Worm (Caenorhabditis elegans) whole organism, L4 larva: Measurements from ENCODE around the gene T20B5.2.

Source experiments
- D1046.2 ChIP-seq: fragments of 200-800 bp; sonication (Bioruptor generic); IDR thresholded peaks from 2 replicates; pipeline ENCODE4 v1.3.6; 2022; ENCODE audit warnings: missing genetic modification characterization, missing compliant biosample characterization
- F10B5.3 ChIP-seq: sonication (generic microtip); optimal IDR thresholded peaks from 2 replicates; lab custom pipeline; 2016; ENCODE audit warnings: mild to moderate bottlenecking, missing genetic modification characterization, missing compliant biosample characterization
- T26A8.4 ChIP-seq: fragments of 200-800 bp; sonication (Bioruptor generic); IDR thresholded peaks from 2 replicates; pipeline ENCODE4 v1.3.6; 2022; ENCODE audit warnings: missing genetic modification characterization, missing compliant biosample characterization
- Y48G9A.11 ChIP-seq: fragments of 200-800 bp; sonication (Bioruptor generic); IDR thresholded peaks from 2 replicates; pipeline ENCODE4 v1.3.6; 2022; ENCODE audit warnings: missing genetic modification reagents, missing genetic modification characterization, missing compliant biosample characterization
- ZK337.2 ChIP-seq: fragments of 200-800 bp; sonication (Bioruptor generic); IDR thresholded peaks from 2 replicates; pipeline ENCODE4 v1.3.6; 2022; ENCODE audit warnings: missing genetic modification reagents, missing genetic modification characterization, missing compliant biosample characterization
- aha-1 ChIP-seq: fragments of 150-350 bp; peaks from one replicate; lab custom pipeline; 2014; ENCODE audit warnings: missing biosample characterization, missing genetic modification characterization
- ama-1 ChIP-seq: fragments of 150-350 bp; optimal IDR thresholded peaks from 2 replicates; lab custom pipeline; 2014; ENCODE audit warnings: inconsistent platforms, mixed read lengths
- ceh-62 ChIP-seq: sonication (generic microtip); optimal IDR thresholded peaks from 2 replicates; lab custom pipeline; 2017; ENCODE audit warnings: missing biosample characterization, missing genetic modification characterization
- ces-1 ChIP-seq: fragments of 150-350 bp; sonication (generic microtip); optimal IDR thresholded peaks from 4 replicates; lab custom pipeline; 2014; ENCODE audit warnings: missing biosample characterization, missing genetic modification reagents, missing genetic modification characterization
- daf-12 ChIP-seq: fragments of 150-350 bp; optimal IDR thresholded peaks from 2 replicates; lab custom pipeline; 2014; ENCODE audit warnings: missing biosample characterization, missing genetic modification reagents, missing genetic modification characterization
- daf-16 ChIP-seq, 3 experiments: sonication (generic microtip); optimal IDR thresholded peaks; 2 replicates each; lab custom pipeline; 2016 to 2017; ENCODE audit warnings: missing genetic modification characterization in 3 of 3, missing genetic modification reagents in 3 of 3, mild to moderate bottlenecking in 2 of 3, missing compliant biosample characterization in 2 of 3, missing biosample characterization in 1 of 3, moderate library complexity in 1 of 3
- daf-19 ChIP-seq: fragments of 200-800 bp; sonication (Bioruptor generic); conservative IDR thresholded peaks from 2 replicates; pipeline ENCODE4 v1.3.6; 2022; ENCODE audit warnings: missing genetic modification characterization, missing compliant biosample characterization
- dmd-9 ChIP-seq: fragments of 200-800 bp; sonication (Bioruptor generic); IDR thresholded peaks from 2 replicates; pipeline ENCODE4 v1.3.6; 2022; ENCODE audit warnings: missing genetic modification reagents, missing genetic modification characterization, missing compliant biosample characterization
- duxl-1 ChIP-seq: sonication (generic microtip); optimal IDR thresholded peaks from 2 replicates; lab custom pipeline; 2016; ENCODE audit warnings: mild to moderate bottlenecking, missing genetic modification characterization, moderate library complexity, missing compliant biosample characterization; ENCODE audit not compliant: poor library complexity
- egl-43 ChIP-seq: fragments of 200-800 bp; sonication (Bioruptor generic); IDR thresholded peaks from 2 replicates; pipeline ENCODE4 v1.3.6; 2022; ENCODE audit warnings: missing genetic modification reagents, missing genetic modification characterization, missing compliant biosample characterization
- fos-1 ChIP-seq: fragments of 150-350 bp; optimal IDR thresholded peaks from 2 replicates; lab custom pipeline; 2014; ENCODE audit warnings: missing biosample characterization, missing genetic modification characterization
- hlh-11 ChIP-seq: fragments of 200-800 bp; sonication (Bioruptor generic); optimal IDR thresholded peaks from 2 replicates; lab custom pipeline; 2018; ENCODE audit warnings: mild to moderate bottlenecking, missing genetic modification characterization, missing compliant biosample characterization
- hlh-30 ChIP-seq: sonication (generic microtip); optimal IDR thresholded peaks from 2 replicates; lab custom pipeline; 2017; ENCODE audit warnings: antibody characterized with exemption, mild to moderate bottlenecking, missing genetic modification characterization, missing compliant biosample characterization; ENCODE audit not compliant: insufficient read depth
- hmg-1.1 ChIP-seq: fragments of 200-800 bp; sonication (Bioruptor generic); IDR thresholded peaks from 2 replicates; pipeline ENCODE4 v1.3.6; 2022; ENCODE audit warnings: missing genetic modification reagents, missing genetic modification characterization, missing compliant biosample characterization
- lim-7 ChIP-seq: fragments of 200-800 bp; sonication (Bioruptor generic); IDR thresholded peaks from 2 replicates; pipeline ENCODE4 v1.3.6; 2022; ENCODE audit warnings: missing genetic modification characterization, missing compliant biosample characterization
- lin-39 ChIP-seq: fragments of 150-350 bp; optimal IDR thresholded peaks from 2 replicates; lab custom pipeline; 2014; ENCODE audit warnings: missing biosample characterization, missing genetic modification reagents, missing genetic modification characterization
- lir-3 ChIP-seq: sonication (generic microtip); optimal IDR thresholded peaks from 2 replicates; lab custom pipeline; 2016; ENCODE audit warnings: mild to moderate bottlenecking, missing genetic modification characterization, missing compliant biosample characterization
- madf-9 ChIP-seq: fragments of 200-800 bp; sonication (Bioruptor generic); conservative IDR thresholded peaks from 2 replicates; pipeline ENCODE4 v1.3.6; 2022; ENCODE audit warnings: missing genetic modification reagents, missing genetic modification characterization, missing compliant biosample characterization
- mdl-1 ChIP-seq, 2 experiments: fragments of 150-350 bp in 1 of 2; sonication (generic microtip) in 1 of 2; optimal IDR thresholded peaks; 2 replicates each; lab custom pipeline; 2014 to 2017; ENCODE audit warnings: missing biosample characterization in 2 of 2, missing genetic modification characterization in 2 of 2
- mep-1 ChIP-seq: fragments of 150-350 bp; sonication (generic microtip); optimal IDR thresholded peaks from 3 replicates; lab custom pipeline; 2014; ENCODE audit warnings: missing biosample characterization, missing genetic modification characterization
- nhr-102 ChIP-seq: sonication (generic microtip); optimal IDR thresholded peaks from 2 replicates; lab custom pipeline; 2016; ENCODE audit warnings: mild to moderate bottlenecking, missing genetic modification characterization, moderate library complexity, missing compliant biosample characterization
- nhr-237 ChIP-seq: sonication (generic microtip); optimal IDR thresholded peaks from 2 replicates; lab custom pipeline; 2017; ENCODE audit warnings: missing biosample characterization, missing genetic modification characterization
- nhr-25 ChIP-seq: sonication (generic microtip); optimal IDR thresholded peaks from 2 replicates; lab custom pipeline; 2017; ENCODE audit warnings: missing genetic modification characterization, mild to moderate bottlenecking, missing compliant biosample characterization, antibody characterized with exemption, moderate library complexity, borderline replicate concordance; ENCODE audit not compliant: insufficient read depth
- nhr-76 ChIP-seq: fragments of 150-350 bp; optimal IDR thresholded peaks from 2 replicates; lab custom pipeline; 2014; ENCODE audit warnings: missing biosample characterization, missing genetic modification characterization
- nhr-77 ChIP-seq: fragments of 150-350 bp; optimal IDR thresholded peaks from 2 replicates; lab custom pipeline; 2014; ENCODE audit warnings: missing biosample characterization, missing genetic modification characterization
- saeg-2 ChIP-seq: fragments of 200-800 bp; sonication (Bioruptor generic); IDR thresholded peaks from 2 replicates; pipeline ENCODE4 v1.3.6; 2022; ENCODE audit warnings: missing genetic modification reagents, missing genetic modification characterization, missing compliant biosample characterization
- sdz-12 ChIP-seq: fragments of 200-800 bp; sonication (Bioruptor generic); optimal IDR thresholded peaks from 2 replicates; lab custom pipeline; 2018; ENCODE audit warnings: mild to moderate bottlenecking, missing genetic modification characterization, missing compliant biosample characterization
- set-16 ChIP-seq: fragments of 200-800 bp; sonication (Bioruptor generic); IDR thresholded peaks from 2 replicates; pipeline ENCODE4 v1.3.6; 2022; ENCODE audit warnings: missing genetic modification reagents, missing genetic modification characterization, missing compliant biosample characterization
- skn-1 ChIP-seq: fragments of 150-350 bp; optimal IDR thresholded peaks from 2 replicates; lab custom pipeline; 2014; ENCODE audit warnings: missing biosample characterization, missing genetic modification characterization
- unc-62 ChIP-seq, 3 experiments: fragments of 150-350 bp in 1 of 3; sonication (generic microtip); optimal IDR thresholded peaks in 2 of 3; peaks in 1 of 3; 1 replicate in 1 of 3; 2 replicates in 2 of 3; lab custom pipeline; 2014 to 2017; ENCODE audit warnings: missing biosample characterization in 3 of 3, missing genetic modification characterization in 3 of 3, missing genetic modification reagents in 3 of 3, missing genotype in 1 of 3
- vab-7 ChIP-seq: fragments of 200-800 bp; sonication (Bioruptor generic); IDR thresholded peaks from 2 replicates; pipeline ENCODE4 v1.3.6; 2022; ENCODE audit warnings: missing genetic modification reagents, missing genetic modification characterization, missing compliant biosample characterization
- zag-1 ChIP-seq: fragments of 150-350 bp; optimal IDR thresholded peaks from 2 replicates; lab custom pipeline; 2014; ENCODE audit warnings: missing biosample characterization, missing genetic modification characterization
- zip-2 ChIP-seq: fragments of 150-350 bp; optimal IDR thresholded peaks from 2 replicates; lab custom pipeline; 2014; ENCODE audit warnings: missing biosample characterization, missing genetic modification characterization

T20B5.2 gene

DNA sequence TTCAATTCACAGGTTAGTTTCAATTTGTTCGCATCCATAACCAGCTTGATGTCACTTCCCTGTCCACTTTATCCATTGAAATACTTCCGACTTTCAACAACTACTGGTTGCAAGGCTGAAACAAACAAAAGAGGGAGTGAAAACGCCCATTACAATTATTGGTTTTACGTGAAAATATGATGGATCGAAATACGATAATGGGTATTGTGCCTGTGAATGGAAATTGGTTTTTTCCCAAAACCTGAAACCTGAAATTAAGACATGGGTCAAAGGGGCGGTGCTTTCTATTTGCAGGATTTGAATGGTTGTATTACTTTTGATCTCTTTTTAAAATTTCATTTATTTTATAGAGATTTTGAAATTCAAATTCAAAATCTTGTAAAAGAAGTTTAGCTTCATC lies 32.1 kb upstream of the T20B5.2 start, which contains the start of gene B0416.2:
Gene B0416.2, plus strand, starts transcription at position 301 of the 400 bp plus-strand sequence.
- TF ChIP-seq zag-1 (no peak), egl-43 (no peak), Y48G9A.11 (GFP tag; lab: Robert Waterston, UW) (no peak), lin-39 (tag; lab: Kevin White, UChicago) (no peak), dmd-9 (GFP tag; lab: Robert Waterston, UW) (no peak), lir-3 (tag; lab: Kevin White, UChicago) (no peak)

DNA sequence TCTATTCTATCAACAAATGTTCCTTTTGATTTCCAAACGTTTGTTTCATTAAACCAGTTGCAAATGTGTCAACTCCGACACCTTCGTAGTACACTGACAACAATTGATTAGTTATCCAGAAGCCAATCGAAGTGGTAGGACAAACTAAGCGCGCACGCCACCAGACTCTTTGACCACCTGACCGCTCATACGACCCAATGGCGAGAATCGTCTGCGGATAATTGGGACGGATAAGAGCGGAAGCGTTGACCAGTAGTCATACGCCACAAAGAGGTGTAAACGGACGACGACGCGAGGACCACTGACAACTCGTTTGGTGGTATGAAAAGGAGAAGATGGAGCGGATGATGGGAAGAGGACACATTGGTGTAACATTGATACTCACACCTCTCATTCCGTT lies 30.6 kb upstream of the T20B5.2 start:
- TF ChIP-seq aha-1 (tag; lab: Kevin White, UChicago) (peak; percentile 49), hlh-11 (tag; lab: Kevin White, UChicago) (peak; percentile 28), daf-16 (GFP tag; optimal IDR thresholded peaks at IDR 0.05; lab: Kevin White, UChicago) (no peak), daf-16 (tag; optimal IDR thresholded peaks at IDR 0.05; lab: Kevin White, UChicago) (no peak), hlh-30 (peak; percentile 33), egl-43 (no peak), T26A8.4 (GFP tag; lab: Robert Waterston, UW) (no peak), unc-62 (GFP tag; optimal IDR thresholded peaks at IDR 0.05 in 1 of 2; lab: Kevin White, UChicago) (peak in 1 of 2 experiments; percentile 60), unc-62 (tag; optimal IDR thresholded peaks at IDR 0.05; lab: Kevin White, UChicago) (no peak), vab-7 (GFP tag; lab: Robert Waterston, UW) (no peak)

DNA sequence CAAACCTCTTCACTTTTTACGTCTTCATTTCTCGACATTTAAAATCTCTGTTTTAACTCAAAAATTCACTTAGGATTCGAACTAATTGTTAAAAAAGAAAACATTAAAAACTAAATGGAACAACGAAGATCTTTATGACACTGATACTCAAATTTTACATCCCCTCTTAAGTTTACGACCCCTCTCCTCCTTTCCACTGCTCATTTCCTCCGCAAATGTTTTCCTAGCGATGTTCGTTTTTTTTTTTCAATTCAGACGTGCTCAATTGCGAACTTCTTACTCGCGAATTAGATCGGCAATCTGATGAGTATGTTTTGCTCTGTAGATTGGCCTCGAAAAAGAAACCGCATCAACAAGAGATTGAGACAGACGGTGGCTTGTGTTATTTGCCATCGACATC lies 28.2 kb upstream of the T20B5.2 start:
- TF ChIP-seq ama-1, result no peak
- no peak for TF ChIP-seq madf-9
- TF ChIP-seq unc-62 (GFP tag; optimal IDR thresholded peaks at IDR 0.05 in 1 of 2; lab: Kevin White, UChicago), result peak in 1 of 2 experiments; percentile 95
- no peak for TF ChIP-seq unc-62 (tag; optimal IDR thresholded peaks at IDR 0.05; lab: Kevin White, UChicago)
- no peak for TF ChIP-seq mdl-1 (tag; optimal IDR thresholded peaks at IDR 0.05; lab: Kevin White, UChicago)

DNA sequence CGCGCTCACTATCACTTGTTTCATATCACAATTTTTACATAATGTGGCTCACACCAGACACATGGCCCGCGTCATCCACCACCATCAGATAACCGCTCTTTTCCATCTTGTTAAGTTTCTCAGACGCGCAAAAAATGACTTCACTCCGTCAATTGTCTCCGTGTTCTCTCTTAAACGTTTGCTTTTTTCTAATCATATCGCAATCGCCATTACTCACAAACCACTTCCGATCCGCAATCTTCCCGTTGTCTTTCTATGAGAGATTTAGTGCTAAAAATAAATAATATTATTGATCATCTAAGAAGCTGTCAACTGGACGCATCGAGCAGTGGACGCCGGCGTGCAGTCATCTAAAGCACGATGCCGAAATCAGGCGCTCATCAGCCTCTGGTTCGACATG lies 27.5 kb upstream of the T20B5.2 start, which contains the start of gene tmc-2:
Gene tmc-2, plus strand, starts transcription at position 301 of the 400 bp plus-strand sequence.
- TF ChIP-seq ceh-62 (no peak), daf-19 (no peak), hmg-1.1 (GFP tag; lab: Robert Waterston, UW) (no peak), F10B5.3 (no peak), mep-1 (tag; lab: Kevin White, UChicago) (no peak), duxl-1 (no peak), dmd-9 (GFP tag; lab: Robert Waterston, UW) (no peak)

DNA sequence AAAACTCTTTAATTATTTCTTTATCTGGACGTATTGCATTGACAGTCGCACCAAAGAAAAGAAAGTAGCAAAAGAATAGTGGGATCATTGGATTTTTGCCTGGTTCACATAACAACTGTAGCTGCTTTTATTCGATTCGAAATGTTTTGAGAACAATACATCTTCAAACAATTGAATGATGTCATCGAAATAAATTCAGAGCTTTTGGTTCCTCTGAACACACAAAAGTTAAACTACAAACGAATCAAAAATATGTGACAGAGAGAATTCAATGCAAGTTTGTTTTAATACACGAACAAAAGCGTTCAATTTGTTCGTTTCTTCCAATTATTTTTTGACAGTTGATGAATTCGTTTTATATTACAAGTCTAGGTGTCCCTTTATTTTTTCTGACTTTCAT lies 19.7 kb upstream of the T20B5.2 start, which contains the start of gene H29C22.1:
Gene H29C22.1, minus strand, starts transcription at position 101 of the 400 bp plus-strand sequence.
- TF ChIP-seq nhr-102, result no peak
- TF ChIP-seq unc-62 (GFP tag; optimal IDR thresholded peaks at IDR 0.05 in 1 of 2; lab: Kevin White, UChicago), result no peak
- TF ChIP-seq unc-62 (tag; optimal IDR thresholded peaks at IDR 0.05; lab: Kevin White, UChicago), result no peak
- no peak for TF ChIP-seq nhr-237 (tag; lab: Kevin White, UChicago)
- no peak for TF ChIP-seq nhr-76 (tag; lab: Kevin White, UChicago)
- TF ChIP-seq lin-39 (tag; lab: Kevin White, UChicago), result no peak
- no peak for TF ChIP-seq ces-1 (GFP tag; lab: Kevin White, UChicago)
- no peak for TF ChIP-seq ceh-62
- TF ChIP-seq skn-1 (tag; lab: Kevin White, UChicago), result no peak
- no peak for TF ChIP-seq ZK337.2
- no peak for TF ChIP-seq saeg-2 (GFP tag; lab: Robert Waterston, UW)
- TF ChIP-seq set-16 (GFP tag; lab: Robert Waterston, UW), result no peak

DNA sequence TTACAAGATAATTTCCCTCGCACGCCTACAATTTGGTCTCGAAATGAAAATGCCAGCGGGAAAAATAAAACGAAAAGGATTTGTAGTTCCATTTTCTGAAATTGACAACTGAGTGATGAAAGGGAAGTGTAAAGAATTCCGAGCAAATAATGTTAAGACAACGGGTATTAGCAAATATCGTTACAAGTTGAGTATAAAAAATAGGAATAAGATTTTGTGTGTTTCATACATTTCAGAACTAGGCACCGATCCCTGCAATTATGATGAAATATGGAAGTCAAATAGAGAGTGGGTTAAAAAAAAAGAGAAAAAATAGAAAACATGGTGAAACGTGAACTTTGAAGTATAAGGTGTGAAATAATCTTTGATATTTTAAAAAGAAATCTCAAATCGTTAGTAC lies 16.6 kb upstream of the T20B5.2 start, which contains the start of gene ttr-38:
Gene ttr-38, minus strand, starts transcription at position 101 of the 400 bp plus-strand sequence.
- TF ChIP-seq zag-1, result no peak
- TF ChIP-seq daf-19, result no peak
- TF ChIP-seq zip-2, result no peak
- no peak for TF ChIP-seq nhr-25 (tag; lab: Kevin White, UChicago)
- no peak for TF ChIP-seq nhr-77 (tag; lab: Kevin White, UChicago)
- TF ChIP-seq F10B5.3, result no peak
- TF ChIP-seq daf-12 (tag; lab: Kevin White, UChicago), result no peak
- TF ChIP-seq sdz-12 (GFP tag; lab: Kevin White, UChicago), result no peak
- no peak for TF ChIP-seq fos-1 (tag; lab: Kevin White, UChicago)
- no peak for TF ChIP-seq duxl-1
- TF ChIP-seq lim-7 (GFP tag; lab: Robert Waterston, UW), result no peak
- no peak for TF ChIP-seq dmd-9 (GFP tag; lab: Robert Waterston, UW)
- no peak for TF ChIP-seq D1046.2 (GFP tag; lab: Robert Waterston, UW)
